Worm (Caenorhabditis elegans): ENCODE data around the gene C08F11.13.

- TF ChIP-seq snpc-4 (tag; optimal IDR thresholded peaks at IDR 0.05) (no peak), cnd-1 (tag; optimal IDR thresholded peaks at IDR 0.05) (no peak), tbx-8 (GFP tag; optimal IDR thresholded peaks at IDR 0.05) (no peak), nhr-76 (tag; optimal IDR thresholded peaks at IDR 0.05) (no peak), M03D4.4 (tag; optimal IDR thresholded peaks at IDR 0.05) (no peak), nhr-12 (tag; optimal IDR thresholded peaks at IDR 0.05) (no peak), nhr-237 (tag; optimal IDR thresholded peaks at IDR 0.05) (no peak), elt-3 (tag; optimal IDR thresholded peaks at IDR 0.05) (no peak), ces-1 (GFP tag; optimal IDR thresholded peaks at IDR 0.05) (no peak), unc-62 (GFP tag; optimal IDR thresholded peaks at IDR 0.05) (no peak), mep-1 (tag; optimal IDR thresholded peaks at IDR 0.05) (no peak), ham-2 (GFP tag; optimal IDR thresholded peaks at IDR 0.05) (no peak), mab-5 (tag; optimal IDR thresholded peaks at IDR 0.05) (no peak), lin-13 (tag; optimal IDR thresholded peaks at IDR 0.05) (no peak)
These were observed 9.0 kb downstream of the C08F11.13 start for ce11 chrIV:13600643-13601042.
